Fruit fly (Drosophila melanogaster) whole organism: ENCODE measurements around the gene deltaCOP.

Experiments
- CG8478 ChIP-seq: fragments of >200 bp; optimal IDR thresholded peaks from 2 replicates; lab custom pipeline; 2018; ENCODE audit warnings: inconsistent platforms
- Dll ChIP-seq: fragments of >200 bp; optimal IDR thresholded peaks from 2 replicates; lab custom pipeline; 2017
- EcR ChIP-seq, 2 experiments: fragments of >200 bp; optimal IDR thresholded peaks; 2 replicates each; lab custom pipeline; 2017; ENCODE audit warnings: missing biosample characterization in 2 of 2, missing genetic modification characterization in 2 of 2, missing genetic modification reagents in 2 of 2
- pan ChIP-seq: fragments of >200 bp; optimal IDR thresholded peaks from 2 replicates; lab custom pipeline; 2017
- psq ChIP-seq: fragments of >200 bp; optimal IDR thresholded peaks from 2 replicates; lab custom pipeline; 2017
- usp ChIP-seq: fragments of >200 bp; optimal IDR thresholded peaks from 2 replicates; lab custom pipeline; 2017; ENCODE audit warnings: missing biosample characterization, missing genetic modification characterization, mixed read lengths

Gene deltaCOP

dm6 chrX:1880779-1881178 is 19.2 kb upstream of the deltaCOP start:
- no peak for TF ChIP-seq EcR (GFP tag; optimal IDR thresholded peaks at IDR 0.05; lab: Kevin White, UChicago)
- TF ChIP-seq psq (lab: Kevin White, UChicago) = no peak
- no peak for TF ChIP-seq usp (GFP tag; lab: Kevin White, UChicago)
- TF ChIP-seq Dll (lab: Kevin White, UChicago) = no peak
- TF ChIP-seq CG8478 (lab: Kevin White, UChicago) = no peak
- no peak for TF ChIP-seq pan

- no peak for TF ChIP-seq CG8478 (lab: Kevin White, UChicago)
- TF ChIP-seq usp (GFP tag; lab: Kevin White, UChicago) = no peak
- no peak for TF ChIP-seq Dll (lab: Kevin White, UChicago)
- TF ChIP-seq EcR (GFP tag; optimal IDR thresholded peaks at IDR 0.05; lab: Kevin White, UChicago) = no peak
- TF ChIP-seq psq (lab: Kevin White, UChicago) = no peak
- no peak for TF ChIP-seq pan
Measured at dm6 chrX:1880139-1880556, 18.6 kb upstream of the deltaCOP start, which contains the start of gene Coa8. Gene Coa8 (plus strand): TSS chrX:1880282.

- TF ChIP-seq CG8478 (lab: Kevin White, UChicago) (no peak), Dll (lab: Kevin White, UChicago) (no peak), psq (lab: Kevin White, UChicago) (no peak), usp (GFP tag; lab: Kevin White, UChicago) (no peak), pan (no peak), EcR (GFP tag; optimal IDR thresholded peaks at IDR 0.05; lab: Kevin White, UChicago) (no peak)
Measured at dm6 chrX:1879606-1880110, 18.1 kb upstream of the deltaCOP start, which contains the start of gene CG14818. Gene CG14818 (minus strand): TSS chrX:1879774.

dm6 chrX:1877107-1877736 is 15.6 kb upstream of the deltaCOP start, which contains the start of the genes CG14817 and CG14805:
Gene CG14817 (minus strand): TSS chrX:1877270.
Gene CG14805 (plus strand): TSS chrX:1877317.
- TF ChIP-seq usp (GFP tag; lab: Kevin White, UChicago) (no peak), CG8478 (lab: Kevin White, UChicago) (no peak), Dll (lab: Kevin White, UChicago) (no peak), pan (no peak), psq (lab: Kevin White, UChicago) (no peak), EcR (GFP tag; optimal IDR thresholded peaks at IDR 0.05; lab: Kevin White, UChicago) (no peak)

dm6 chrX:1873515-1874126 is 12.0 kb upstream of the deltaCOP start, which contains the start of the genes Pgam5 and Vps26:
Gene Pgam5 (minus strand): TSS chrX:1873565.
Gene Vps26 (plus strand): TSS chrX:1873853.
- TF ChIP-seq usp (GFP tag; lab: Kevin White, UChicago) (no peak), Dll (lab: Kevin White, UChicago) (no peak), CG8478 (lab: Kevin White, UChicago) (no peak), pan (no peak), psq (lab: Kevin White, UChicago) (no peak), EcR (GFP tag; optimal IDR thresholded peaks at IDR 0.05; lab: Kevin White, UChicago) (no peak)

- no peak for TF ChIP-seq pan
- no peak for TF ChIP-seq usp (GFP tag; lab: Kevin White, UChicago)
Measured at dm6 chrX:1868586-1869111, 7.1 kb upstream of the deltaCOP start, which contains the start of the genes CG14803 and Pex5. Gene CG14803 (plus strand): TSS chrX:1868870. Gene Pex5 (minus strand): TSS chrX:1869061.

- TF ChIP-seq Dll (lab: Kevin White, UChicago) (no peak), EcR (GFP tag; optimal IDR thresholded peaks at IDR 0.05; lab: Kevin White, UChicago) (no peak), pan (no peak), usp (GFP tag; lab: Kevin White, UChicago) (no peak), CG8478 (lab: Kevin White, UChicago) (no peak), psq (lab: Kevin White, UChicago) (no peak)
Measured at dm6 chrX:1865673-1866072, 4.1 kb upstream of the deltaCOP start, which contains the start of the genes Gcna and MED18. Gene Gcna (minus strand): TSS chrX:1865835. Gene MED18 (plus strand): TSS chrX:1865909.

- no peak for TF ChIP-seq EcR (GFP tag; optimal IDR thresholded peaks at IDR 0.05; lab: Kevin White, UChicago)
- no peak for TF ChIP-seq CG8478 (lab: Kevin White, UChicago)
- TF ChIP-seq psq (lab: Kevin White, UChicago) = no peak
- no peak for TF ChIP-seq Dll (lab: Kevin White, UChicago)
- TF ChIP-seq usp (GFP tag; lab: Kevin White, UChicago) = no peak
- no peak for TF ChIP-seq pan
Measured at dm6 chrX:1858867-1859266, 2.7 kb downstream of the deltaCOP start, which contains the start of gene Lamtor5. Gene Lamtor5 (minus strand): TSS chrX:1858971.

dm6 chrX:1856605-1857004 is 5.0 kb downstream of the deltaCOP start:
- TF ChIP-seq Dll (lab: Kevin White, UChicago) (no peak), EcR (GFP tag; optimal IDR thresholded peaks at IDR 0.05; lab: Kevin White, UChicago) (no peak), psq (lab: Kevin White, UChicago) (no peak), CG8478 (lab: Kevin White, UChicago) (no peak), usp (GFP tag; lab: Kevin White, UChicago) (no peak), pan (no peak)

dm6 chrX:1854873-1855272 is 6.7 kb downstream of the deltaCOP start:
- TF ChIP-seq usp (GFP tag; lab: Kevin White, UChicago) = no peak
- no peak for TF ChIP-seq EcR (GFP tag; optimal IDR thresholded peaks at IDR 0.05; lab: Kevin White, UChicago)
- no peak for TF ChIP-seq psq (lab: Kevin White, UChicago)
- no peak for TF ChIP-seq Dll (lab: Kevin White, UChicago)
- no peak for TF ChIP-seq CG8478 (lab: Kevin White, UChicago)
- no peak for TF ChIP-seq pan

dm6 chrX:1854070-1854469 is 7.5 kb downstream of the deltaCOP start:
- TF ChIP-seq Dll (lab: Kevin White, UChicago) (no peak), CG8478 (lab: Kevin White, UChicago) (no peak), psq (lab: Kevin White, UChicago) (no peak), pan (no peak), EcR (GFP tag; optimal IDR thresholded peaks at IDR 0.05; lab: Kevin White, UChicago) (no peak), usp (GFP tag; lab: Kevin White, UChicago) (no peak)
